Fruit fly (Drosophila melanogaster) Kc167 (cell line): Measurements from ENCODE around the gene Rbp1-like.

Source experiments
- Myc ChIP-seq: fragments of >200 bp; optimal IDR thresholded peaks from 2 replicates; lab custom pipeline; 2017; ENCODE audit warnings: missing external identifiers
- Sin3A ChIP-seq: fragments of >200 bp; optimal IDR thresholded peaks from 2 replicates; lab custom pipeline; 2018; ENCODE audit warnings: missing external identifiers
- h ChIP-seq: fragments of >200 bp; optimal IDR thresholded peaks from 3 replicates; lab custom pipeline; 2018; ENCODE audit warnings: missing external identifiers
- insv ChIP-seq: fragments of >200 bp; optimal IDR thresholded peaks from 3 replicates; lab custom pipeline; 2018; ENCODE audit warnings: missing external identifiers
- psq ChIP-seq: fragments of >200 bp; optimal IDR thresholded peaks from 2 replicates; lab custom pipeline; 2017; ENCODE audit warnings: missing external identifiers
- ttk ChIP-seq: sonication (Bioruptor generic); optimal IDR thresholded peaks from 2 replicates; lab custom pipeline; 2017; ENCODE audit warnings: missing external identifiers

The Rbp1-like gene

DNA sequence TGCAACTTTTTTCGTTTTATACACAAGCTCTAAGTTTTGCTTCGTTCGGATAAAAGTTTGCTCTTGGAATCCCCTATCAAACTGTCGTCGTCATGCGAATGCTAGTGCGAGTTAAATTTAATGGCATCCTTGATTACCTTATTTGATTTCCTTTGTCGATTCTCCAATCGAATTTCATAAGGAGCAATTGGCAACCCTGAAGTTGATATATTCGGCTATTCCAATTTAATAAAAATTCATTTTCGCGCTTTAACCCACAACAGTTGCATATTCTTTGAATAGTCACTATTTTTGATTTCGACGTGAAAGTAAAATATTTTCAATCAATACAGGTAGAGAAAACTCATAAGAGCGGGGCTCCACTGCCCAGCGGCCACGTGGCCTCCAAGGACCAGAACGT lies 18.1 kb upstream of the Rbp1-like start, which contains the start of gene CG12725:
Gene CG12725, minus strand, starts transcription at position 101 of the 400 bp plus-strand sequence.
- TF ChIP-seq psq (no peak), insv (lab: Kevin White, UChicago) (no peak), Sin3A (lab: Kevin White, UChicago) (no peak), ttk (no peak), Myc (no peak), h (lab: Kevin White, UChicago) (no peak)

DNA sequence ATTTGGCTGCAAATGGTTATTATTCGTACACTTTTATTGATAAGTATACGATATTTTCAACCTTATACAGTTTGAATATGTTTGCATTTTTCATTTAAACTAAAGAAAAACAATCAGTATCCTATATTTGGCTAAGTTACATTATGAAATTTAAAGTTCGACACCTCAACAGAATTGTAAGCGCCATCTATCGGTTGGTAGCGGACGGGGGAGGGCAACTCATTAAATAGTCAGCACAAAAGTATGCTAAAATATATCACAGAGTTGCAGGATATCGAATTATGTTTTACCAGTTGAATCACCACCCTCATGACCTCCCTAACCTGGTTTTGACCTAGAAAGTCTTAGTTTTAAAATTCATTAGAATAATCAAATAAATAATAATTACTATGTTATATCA lies 16.6 kb upstream of the Rbp1-like start:
- TF ChIP-seq ttk (no peak), insv (lab: Kevin White, UChicago) (no peak), Myc (no peak), h (lab: Kevin White, UChicago) (no peak), Sin3A (lab: Kevin White, UChicago) (no peak), psq (no peak)

DNA sequence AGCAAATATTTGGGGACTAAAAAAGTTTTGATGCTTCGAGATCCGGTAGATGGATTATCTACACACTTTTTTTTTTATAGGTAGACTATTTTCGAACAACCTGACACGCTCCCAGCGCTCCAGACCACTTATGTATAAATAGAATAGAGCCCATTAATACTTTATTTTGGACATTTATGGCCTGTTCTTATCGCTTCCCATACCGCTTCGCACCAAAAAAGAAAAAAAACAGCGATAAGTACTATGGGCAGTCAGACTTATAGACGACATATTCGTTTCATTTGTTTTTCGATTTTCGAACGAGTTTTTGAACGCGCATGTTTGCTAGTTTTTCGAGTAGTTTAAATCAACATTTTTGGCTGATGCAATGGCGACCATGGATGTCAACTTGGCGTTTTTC lies 12.9 kb upstream of the Rbp1-like start:
- TF ChIP-seq psq, result no peak
- no peak for TF ChIP-seq ttk
- TF ChIP-seq h (lab: Kevin White, UChicago), result no peak
- TF ChIP-seq insv (lab: Kevin White, UChicago), result no peak

DNA sequence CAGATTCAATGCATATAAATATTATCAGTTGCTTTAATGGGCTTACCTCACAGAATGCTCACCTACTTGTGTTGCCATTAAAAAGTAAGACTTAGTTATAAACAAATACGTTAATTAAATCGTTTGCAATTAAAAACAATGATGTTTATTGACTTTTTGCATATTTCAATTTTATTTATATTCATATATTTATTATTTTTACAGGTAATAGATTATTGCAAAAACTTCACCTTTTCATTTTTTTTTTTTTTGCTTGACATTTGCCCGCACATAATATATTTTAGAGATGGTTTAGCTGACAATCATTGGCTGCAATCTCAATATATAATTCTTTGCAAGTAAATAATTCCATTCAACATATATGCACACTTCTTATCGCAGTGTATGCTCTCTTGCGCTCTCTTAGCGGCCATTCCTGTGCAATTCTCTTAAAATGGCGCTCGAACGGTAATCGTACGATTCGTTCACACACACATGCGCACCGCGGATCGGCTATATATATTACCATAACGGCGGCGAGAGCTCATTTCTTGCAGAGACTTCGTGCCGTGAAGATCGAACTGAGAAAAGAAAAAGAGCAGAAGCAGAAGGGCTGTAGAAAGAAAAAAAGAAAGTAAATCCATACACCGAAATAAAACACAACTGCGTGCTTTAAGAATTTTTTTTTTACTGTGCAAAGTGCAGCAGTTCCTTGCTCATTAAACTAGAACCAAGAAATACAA lies 11.9 kb upstream of the Rbp1-like start, which contains the start of gene Bcat:
Gene Bcat, plus strand, starts transcription at position 522 of the 722 bp plus-strand sequence.
- TF ChIP-seq h (lab: Kevin White, UChicago) (no peak), Myc (no peak), Sin3A (lab: Kevin White, UChicago) (no peak), ttk (no peak), insv (lab: Kevin White, UChicago) (no peak), psq (no peak)

DNA sequence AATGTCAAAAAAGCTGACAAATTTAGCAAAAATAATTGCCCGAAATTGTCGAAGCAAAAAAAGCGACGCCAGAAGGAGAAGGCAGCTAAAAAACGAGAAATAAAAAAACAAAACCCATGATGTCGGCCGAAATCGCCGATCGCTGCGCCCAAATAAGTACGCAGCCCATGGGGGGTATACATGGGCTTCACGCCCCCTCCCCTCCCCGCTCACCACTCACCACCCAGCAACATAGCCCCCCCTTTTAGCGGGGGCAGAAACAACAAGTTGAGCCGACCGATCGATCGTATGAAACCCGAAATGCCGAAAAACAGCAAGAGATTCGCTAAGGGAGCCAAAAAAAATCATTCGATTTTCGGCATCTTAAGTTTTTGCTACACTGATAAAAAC lies 11.3 kb upstream of the Rbp1-like start:
- no peak for TF ChIP-seq Myc
- TF ChIP-seq ttk, result no peak
- no peak for TF ChIP-seq psq
- no peak for TF ChIP-seq h (lab: Kevin White, UChicago)
- TF ChIP-seq Sin3A (lab: Kevin White, UChicago), result no peak
- no peak for TF ChIP-seq insv (lab: Kevin White, UChicago)

DNA sequence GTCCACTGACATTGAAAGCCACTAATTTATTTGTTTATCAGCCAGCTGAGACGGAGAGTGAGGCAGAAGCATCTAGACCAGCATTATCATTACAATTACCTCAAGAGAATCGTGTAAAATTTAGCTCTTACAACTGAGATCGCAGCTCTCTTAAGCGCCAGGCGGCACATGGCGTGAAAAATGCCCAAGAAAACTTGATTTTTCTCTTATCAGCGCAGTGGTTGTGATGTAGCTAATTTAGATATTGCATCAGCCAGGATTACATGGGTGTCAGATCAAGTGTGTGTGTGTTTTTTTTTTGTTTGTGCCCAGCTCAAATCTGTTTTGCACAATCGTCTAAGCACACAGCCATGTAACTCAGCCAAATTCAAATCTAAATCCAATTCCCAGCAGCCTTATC lies 10.3 kb upstream of the Rbp1-like start:
- TF ChIP-seq Sin3A (lab: Kevin White, UChicago) (no peak), ttk (no peak), Myc (no peak), insv (lab: Kevin White, UChicago) (no peak), psq (no peak)

DNA sequence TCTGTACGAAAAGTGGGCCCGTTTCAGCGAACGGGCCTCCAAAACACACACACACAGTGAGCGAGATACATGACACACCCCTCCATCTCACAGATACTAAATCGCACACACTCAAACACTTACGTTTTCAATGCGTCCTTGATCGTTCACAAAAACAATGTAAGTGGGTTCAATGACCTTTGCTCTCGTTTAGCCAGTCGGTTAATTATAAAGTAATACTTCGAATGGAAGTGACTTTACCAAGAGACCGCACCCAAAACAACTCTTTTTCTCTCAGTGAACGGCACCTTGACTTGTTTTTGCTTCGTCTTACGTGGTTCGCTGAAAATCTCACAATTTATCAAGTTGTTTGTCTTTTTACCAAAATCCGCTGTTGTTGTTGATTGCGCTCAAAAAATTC lies 9.7 kb upstream of the Rbp1-like start:
- TF ChIP-seq Myc, result no peak
- no peak for TF ChIP-seq insv (lab: Kevin White, UChicago)
- no peak for TF ChIP-seq ttk
- no peak for TF ChIP-seq psq
- TF ChIP-seq Sin3A (lab: Kevin White, UChicago), result no peak
- TF ChIP-seq h (lab: Kevin White, UChicago), result no peak

DNA sequence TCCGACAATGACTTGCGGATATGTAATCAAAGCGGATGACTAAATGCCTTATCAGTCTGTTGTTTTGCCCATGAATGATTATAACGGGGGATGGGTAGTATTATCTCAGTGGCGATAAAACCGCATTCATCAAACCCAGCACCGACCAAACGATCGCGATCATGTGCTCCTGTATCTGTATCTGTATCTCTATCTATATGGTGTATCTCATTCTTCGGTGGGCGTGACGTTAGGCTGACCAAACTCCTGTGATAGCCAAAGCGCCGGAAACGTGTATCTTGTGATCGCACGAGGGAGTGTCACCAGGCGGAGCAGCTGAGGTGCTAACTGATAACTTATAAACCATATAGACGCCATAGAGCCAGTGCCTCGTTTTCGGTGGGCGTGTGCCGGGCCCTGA lies 8.1 kb upstream of the Rbp1-like start:
- TF ChIP-seq insv (lab: Kevin White, UChicago), result no peak
- no peak for TF ChIP-seq psq
- no peak for TF ChIP-seq h (lab: Kevin White, UChicago)
- TF ChIP-seq Sin3A (lab: Kevin White, UChicago), result no peak
- TF ChIP-seq Myc, result no peak
- TF ChIP-seq ttk, result no peak

DNA sequence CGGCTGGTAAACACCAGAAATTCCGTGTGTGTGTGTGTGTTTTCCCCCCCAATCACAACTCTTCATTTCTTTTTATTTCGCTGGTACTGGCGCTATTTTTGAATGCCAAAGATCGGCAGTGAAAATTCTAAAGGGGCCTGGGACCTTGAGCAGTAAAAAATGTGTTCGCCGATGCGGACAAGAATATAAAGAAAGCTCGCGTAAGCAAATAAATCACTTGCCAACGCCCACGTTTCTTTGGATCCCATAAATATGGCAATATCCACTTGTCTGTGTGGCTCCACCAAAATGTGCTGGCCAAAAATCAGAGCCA lies 7.3 kb upstream of the Rbp1-like start:
- no peak for TF ChIP-seq h (lab: Kevin White, UChicago)
- no peak for TF ChIP-seq psq
- no peak for TF ChIP-seq ttk
- no peak for TF ChIP-seq insv (lab: Kevin White, UChicago)
- no peak for TF ChIP-seq Myc
- TF ChIP-seq Sin3A (lab: Kevin White, UChicago), result no peak

DNA sequence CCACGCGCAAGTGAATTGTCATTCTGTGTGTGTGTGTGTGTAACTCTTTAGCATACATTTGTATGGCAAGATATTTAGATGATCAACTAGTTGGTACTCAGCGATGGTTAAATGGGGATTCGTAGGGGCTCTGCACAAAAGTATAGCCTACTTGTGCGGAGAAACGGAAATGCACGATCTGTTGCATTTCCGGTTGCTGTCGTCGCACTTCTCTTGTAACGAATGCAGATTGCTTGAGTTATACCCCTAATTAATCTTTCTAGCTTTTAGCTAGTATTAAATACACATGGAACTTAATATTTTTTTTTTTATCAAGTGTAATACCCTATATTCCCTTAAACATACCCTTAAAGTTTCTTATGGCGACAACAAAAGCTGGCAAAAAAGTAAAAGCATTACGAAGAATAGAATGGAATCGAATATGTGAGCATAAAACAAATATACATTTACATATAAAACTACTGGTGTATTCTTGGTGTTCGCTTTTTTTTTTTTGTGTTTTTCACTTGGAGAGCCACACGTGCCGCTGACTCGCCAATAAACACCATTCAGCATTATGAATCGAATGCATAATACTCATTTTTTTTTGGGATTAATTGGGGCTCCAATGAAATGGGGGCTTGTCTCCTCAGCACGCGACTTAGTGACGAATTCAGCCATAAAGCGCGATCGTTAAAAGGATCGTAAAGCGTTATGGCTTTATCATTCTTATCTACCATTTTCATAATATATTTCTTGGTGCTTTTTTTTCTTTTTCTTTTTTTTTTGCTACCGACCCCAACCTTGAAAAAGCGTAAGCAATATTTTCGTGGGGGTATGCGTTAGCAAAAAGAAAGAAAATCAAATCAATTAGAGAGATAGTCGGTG lies 6.7 kb upstream of the Rbp1-like start:
- TF ChIP-seq ttk (no peak), insv (lab: Kevin White, UChicago) (no peak), psq (no peak), h (lab: Kevin White, UChicago) (no peak), Sin3A (lab: Kevin White, UChicago) (no peak), Myc (no peak)

DNA sequence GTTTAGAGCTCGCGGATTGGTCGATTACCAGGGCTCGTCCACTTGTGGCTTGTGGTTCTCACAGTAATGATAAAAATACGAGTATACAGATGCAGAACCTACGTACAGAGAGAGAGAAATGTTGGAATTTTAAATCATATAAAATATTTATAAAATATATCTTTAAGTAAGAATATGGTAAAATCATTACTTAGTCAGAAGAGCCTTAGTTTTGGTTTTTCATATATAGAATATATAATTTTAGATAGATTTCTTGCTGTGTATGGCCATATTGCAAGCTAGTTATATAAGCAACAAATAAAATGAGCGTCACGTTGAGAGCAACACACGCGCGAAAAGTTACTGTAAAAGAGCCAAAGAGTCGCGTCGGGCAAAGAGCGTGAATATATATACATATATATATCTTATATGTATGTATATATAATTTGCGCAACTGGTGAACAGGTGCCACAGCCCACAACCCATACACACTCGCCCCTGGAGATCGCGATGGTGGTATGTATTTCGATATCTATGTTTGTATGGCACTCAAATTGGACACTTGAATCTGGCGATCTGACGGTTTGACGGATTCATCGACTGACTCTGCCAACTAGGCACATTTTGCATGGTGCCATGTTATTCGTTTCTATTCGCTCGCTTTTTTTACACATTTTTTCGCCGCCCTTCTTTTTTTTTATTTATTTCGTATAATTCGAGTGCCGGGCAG lies 5.9 kb upstream of the Rbp1-like start:
- TF ChIP-seq ttk (no peak), insv (lab: Kevin White, UChicago) (no peak), psq (no peak), h (lab: Kevin White, UChicago) (no peak), Myc (no peak), Sin3A (lab: Kevin White, UChicago) (no peak)

DNA sequence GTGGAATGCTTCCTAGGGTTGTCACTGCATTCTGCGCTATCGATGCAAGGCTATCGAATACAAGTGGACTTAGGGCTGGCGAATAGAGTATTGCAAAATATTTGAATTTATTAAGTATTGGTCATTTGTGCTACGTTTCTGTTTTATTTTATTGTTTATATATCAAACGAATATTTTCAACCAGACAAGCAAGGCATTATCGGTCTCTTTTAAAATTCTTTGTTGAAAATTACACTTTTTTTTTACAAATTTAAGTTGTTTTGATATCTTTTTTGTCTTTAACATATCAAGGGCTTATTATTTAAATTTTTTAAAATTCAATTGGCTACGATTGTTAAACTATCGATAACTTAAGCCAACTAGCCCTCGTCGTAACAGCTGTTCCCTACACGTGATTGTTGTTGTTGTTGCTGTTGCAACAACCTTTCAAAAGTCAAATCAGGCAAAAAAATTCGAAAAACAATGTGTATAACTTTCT lies 2.7 kb upstream of the Rbp1-like start, which contains the start of the genes Ype and CG1662:
Gene Ype, minus strand, starts transcription at position 45 of the 478 bp plus-strand sequence.
Gene CG1662, plus strand, starts transcription at position 191 of the 478 bp plus-strand sequence.
- TF ChIP-seq h (lab: Kevin White, UChicago) (no peak), Sin3A (lab: Kevin White, UChicago) (no peak), Myc (no peak), insv (lab: Kevin White, UChicago) (no peak), psq (no peak), ttk (no peak)
